Fruit fly (Drosophila melanogaster) whole organism, embryonic: ENCODE measurements around the gene CG14507.

Experiments used
- Asciz ChIP-seq: fragments of 200-800 bp; sonication (Bioruptor generic); optimal IDR thresholded peaks from 2 replicates; lab custom pipeline; 2017; ENCODE audit warnings: missing biosample characterization, mild to moderate bottlenecking, missing genetic modification characterization, missing genetic modification reagents
- Awh ChIP-seq: fragments of 200-800 bp; sonication (Bioruptor generic); IDR thresholded peaks from 2 replicates; pipeline ENCODE4, ENCODE4 v1.3.6; 2022; ENCODE audit warnings: missing biosample characterization, missing genetic modification characterization
- B-H1 ChIP-seq: fragments of 200-800 bp; sonication (Bioruptor generic); IDR thresholded peaks from 3 replicates; pipeline ENCODE4 v1.3.6; 2022; ENCODE audit warnings: missing biosample characterization, missing genetic modification characterization
- Blimp-1 ChIP-seq: fragments of 200-800 bp; sonication (Bioruptor generic); optimal IDR thresholded peaks from 3 replicates; lab custom pipeline; 2018; ENCODE audit warnings: missing biosample characterization, missing genetic modification characterization, mild to moderate bottlenecking, moderate library complexity, missing genetic modification reagents
- CG12659 ChIP-seq: fragments of 200-800 bp; sonication (Bioruptor generic); optimal IDR thresholded peaks from 3 replicates; lab custom pipeline; 2017; ENCODE audit warnings: mild to moderate bottlenecking, missing biosample characterization, missing genetic modification reagents, missing genetic modification characterization
- CG12744 ChIP-seq: fragments of 200-800 bp; sonication (Bioruptor generic); optimal IDR thresholded peaks from 2 replicates; lab custom pipeline; 2016; ENCODE audit warnings: missing biosample characterization, missing genetic modification characterization
- CG14710 ChIP-seq: fragments of 200-800 bp; sonication (Bioruptor generic); optimal IDR thresholded peaks from 3 replicates; lab custom pipeline; 2019; ENCODE audit warnings: missing biosample characterization, mild to moderate bottlenecking, missing genetic modification characterization, moderate library complexity
- CG14860 ChIP-seq: fragments of 200-800 bp; sonication (Bioruptor generic); IDR thresholded peaks from 3 replicates; pipeline ENCODE4 v1.3.6; 2022; ENCODE audit warnings: missing biosample characterization, missing genetic modification characterization; ENCODE audit not compliant: partially characterized antibody
- CG16779 ChIP-seq: fragments of 200-800 bp; sonication (Bioruptor generic); IDR thresholded peaks from 2 replicates; pipeline ENCODE4 v1.3.6; 2022; ENCODE audit warnings: missing biosample characterization, missing genetic modification characterization
- CG30403 ChIP-seq: fragments of 200-800 bp; sonication (Bioruptor generic); optimal IDR thresholded peaks from 3 replicates; lab custom pipeline; 2016; ENCODE audit warnings: missing biosample characterization, missing genetic modification characterization
- CG32767 ChIP-seq: fragments of 200-800 bp; sonication (Bioruptor generic); IDR thresholded peaks from 2 replicates; pipeline ENCODE4 v1.3.6; 2022; ENCODE audit warnings: missing biosample characterization, missing genetic modification characterization
- CG3838 ChIP-seq: fragments of 200-800 bp; sonication (Bioruptor generic); optimal IDR thresholded peaks from 3 replicates; lab custom pipeline; 2016; ENCODE audit warnings: missing biosample characterization, missing genetic modification characterization
- CG3847 ChIP-seq: fragments of 200-800 bp; sonication (Bioruptor generic); IDR thresholded peaks from 2 replicates; pipeline ENCODE4 v1.3.6; 2022; ENCODE audit warnings: missing biosample characterization, missing genetic modification characterization
- CG4360 ChIP-seq: fragments of 200-800 bp; sonication (Bioruptor generic); IDR thresholded peaks from 2 replicates; pipeline ENCODE4 v1.3.6; 2022; ENCODE audit warnings: missing biosample characterization, missing genetic modification characterization
- CG4404 ChIP-seq: fragments of 200-800 bp; sonication (Bioruptor generic); IDR thresholded peaks from 2 replicates; pipeline ENCODE4 v1.3.6; 2022; ENCODE audit warnings: missing biosample characterization, missing genetic modification characterization
- CG6765 ChIP-seq: fragments of 200-800 bp; sonication (Bioruptor generic); optimal IDR thresholded peaks from 3 replicates; lab custom pipeline; 2017; ENCODE audit warnings: missing biosample characterization, mild to moderate bottlenecking, missing genetic modification characterization
- CG7372 ChIP-seq: fragments of 200-800 bp; sonication (Bioruptor generic); IDR thresholded peaks from 2 replicates; pipeline ENCODE4 v1.3.6; 2022; ENCODE audit warnings: missing biosample characterization, missing genetic modification characterization
- CG8944 ChIP-seq: fragments of 200-800 bp; sonication (Bioruptor generic); optimal IDR thresholded peaks from 3 replicates; lab custom pipeline; 2016; ENCODE audit warnings: missing biosample characterization, missing genetic modification characterization
- CG9215 ChIP-seq: fragments of 200-800 bp; sonication (Bioruptor generic); IDR thresholded peaks from 2 replicates; pipeline ENCODE4 v1.3.6; 2022; ENCODE audit warnings: missing biosample characterization, missing genetic modification characterization
- CTCF ChIP-seq: fragments of 200-800 bp; sonication (Bioruptor generic); optimal IDR thresholded peaks from 2 replicates; lab custom pipeline; 2017; ENCODE audit warnings: missing biosample characterization, mild to moderate bottlenecking, missing genetic modification characterization, moderate library complexity
- Dfd ChIP-seq, 2 experiments: fragments of >200 bp; optimal IDR thresholded peaks; 2 replicates each; lab custom pipeline; 2017; ENCODE audit warnings: missing biosample characterization in 2 of 2, missing genetic modification characterization in 2 of 2
- Doc3 ChIP-seq: fragments of 200-800 bp; sonication (Bioruptor generic); IDR thresholded peaks from 3 replicates; pipeline ENCODE4 v1.3.6; 2022; ENCODE audit warnings: missing biosample characterization, missing genetic modification characterization; ENCODE audit not compliant: partially characterized antibody
- Elba2 ChIP-seq: fragments of 200-800 bp; sonication (Bioruptor generic); optimal IDR thresholded peaks from 3 replicates; lab custom pipeline; 2016; ENCODE audit warnings: missing biosample characterization, missing genetic modification characterization
- Hsf ChIP-seq: fragments of 200-800 bp; sonication (Bioruptor generic); optimal IDR thresholded peaks from 3 replicates; lab custom pipeline; 2016; ENCODE audit warnings: missing biosample characterization, missing genetic modification characterization
- Kr ChIP-seq: fragments of 200-800 bp; sonication (Bioruptor generic); optimal IDR thresholded peaks from 2 replicates; lab custom pipeline; 2017; ENCODE audit warnings: missing biosample characterization, mild to moderate bottlenecking, missing genetic modification characterization
- Lim3 ChIP-seq: fragments of 200-800 bp; sonication (Bioruptor generic); IDR thresholded peaks from 2 replicates; pipeline ENCODE4 v1.3.6; 2022; ENCODE audit warnings: missing biosample characterization, missing genetic modification characterization
- MESR4 ChIP-seq: fragments of 200-800 bp; sonication (Bioruptor generic); optimal IDR thresholded peaks from 2 replicates; lab custom pipeline; 2018; ENCODE audit warnings: missing biosample characterization, mild to moderate bottlenecking, missing genetic modification characterization, moderate library complexity
- Sry-δ ChIP-seq: fragments of 200-800 bp; sonication (Bioruptor generic); optimal IDR thresholded peaks from 2 replicates; lab custom pipeline; 2016; ENCODE audit warnings: missing biosample characterization, missing genetic modification characterization
- TFAM ChIP-seq: fragments of 200-800 bp; sonication (Bioruptor generic); optimal IDR thresholded peaks from 2 replicates; lab custom pipeline; 2017; ENCODE audit warnings: missing biosample characterization, missing genetic modification characterization, inconsistent platforms
- Xbp1 ChIP-seq: fragments of 200-800 bp; sonication (Bioruptor generic); optimal IDR thresholded peaks from 3 replicates; lab custom pipeline; 2016; ENCODE audit warnings: missing biosample characterization, mild to moderate bottlenecking, missing genetic modification characterization
- al ChIP-seq: fragments of 200-800 bp; sonication (Bioruptor generic); IDR thresholded peaks from 2 replicates; pipeline ENCODE4 v1.3.6; 2022; ENCODE audit warnings: missing biosample characterization, missing genetic modification characterization
- aop ChIP-seq: fragments of 200-800 bp; sonication (Bioruptor generic); IDR thresholded peaks from 2 replicates; pipeline ENCODE4 v1.3.6; 2022; ENCODE audit warnings: missing biosample characterization, missing genetic modification characterization
- ci ChIP-seq: fragments of 200-800 bp; sonication (Bioruptor generic); IDR thresholded peaks from 3 replicates; pipeline ENCODE4 v1.3.6; 2022; ENCODE audit warnings: missing biosample characterization, missing genetic modification characterization
- dan ChIP-seq: fragments of 200-800 bp; sonication (Bioruptor generic); IDR thresholded peaks from 2 replicates; pipeline ENCODE4 v1.3.6; 2022; ENCODE audit warnings: missing biosample characterization, missing genetic modification characterization
- en ChIP-seq: fragments of 200-800 bp; sonication (Bioruptor generic); optimal IDR thresholded peaks from 2 replicates; lab custom pipeline; 2016; ENCODE audit warnings: missing biosample characterization, missing genetic modification characterization
- fd64A ChIP-seq: fragments of 200-800 bp; sonication (Bioruptor generic); optimal IDR thresholded peaks from 3 replicates; lab custom pipeline; 2018; ENCODE audit warnings: missing biosample characterization, mild to moderate bottlenecking, missing genetic modification characterization
- gt ChIP-seq: fragments of 200-800 bp; sonication (Bioruptor generic); IDR thresholded peaks from 2 replicates; pipeline ENCODE4 v1.3.6; 2022; ENCODE audit warnings: missing biosample characterization, missing genetic modification characterization
- hbn ChIP-seq: fragments of 200-800 bp; sonication (Bioruptor generic); IDR thresholded peaks from 2 replicates; pipeline ENCODE4 v1.3.6; 2022; ENCODE audit warnings: missing biosample characterization, missing genetic modification characterization; ENCODE audit not compliant: partially characterized antibody
- lola ChIP-seq, 3 experiments: fragments of >200 bp in 2 of 3; fragments of 200-800 bp in 1 of 3; sonication (Bioruptor generic) in 1 of 3; optimal IDR thresholded peaks; 2 replicates each; lab custom pipeline; 2017 to 2019; ENCODE audit warnings: missing biosample characterization in 3 of 3, missing genetic modification characterization in 3 of 3, mild to moderate bottlenecking in 1 of 3, moderate library complexity in 1 of 3
- otp ChIP-seq: fragments of 200-800 bp; sonication (Bioruptor generic); IDR thresholded peaks from 3 replicates; pipeline ENCODE4, ENCODE4 v1.3.6; 2022; ENCODE audit warnings: missing biosample characterization, missing genetic modification characterization
- pfk ChIP-seq: fragments of 200-800 bp; sonication (Bioruptor generic); optimal IDR thresholded peaks from 2 replicates; lab custom pipeline; 2018; ENCODE audit warnings: missing biosample characterization, mild to moderate bottlenecking, missing genetic modification characterization, moderate library complexity
- pho ChIP-seq: fragments of 200-800 bp; sonication (Bioruptor generic); optimal IDR thresholded peaks from 2 replicates; lab custom pipeline; 2016; ENCODE audit warnings: missing biosample characterization, missing genetic modification characterization
- prd ChIP-seq, 3 experiments: fragments of >200 bp in 2 of 3; fragments of 200-800 bp in 1 of 3; sonication (Bioruptor generic) in 1 of 3; optimal IDR thresholded peaks in 2 of 3; IDR thresholded peaks in 1 of 3; 2 replicates in 2 of 3; 3 replicates in 1 of 3; pipeline versions ENCODE4 v1.3.6 to Lab custom; 2017 to 2022; ENCODE audit warnings: missing biosample characterization in 1 of 3, missing genetic modification characterization in 1 of 3
- pros ChIP-seq: fragments of 200-800 bp; sonication (Bioruptor generic); optimal IDR thresholded peaks from 3 replicates; lab custom pipeline; 2019; ENCODE audit warnings: missing biosample characterization, mild to moderate bottlenecking, missing genetic modification characterization, moderate library complexity
- run ChIP-seq: fragments of 200-800 bp; sonication (Bioruptor generic); optimal IDR thresholded peaks from 3 replicates; lab custom pipeline; 2018; ENCODE audit warnings: missing biosample characterization, mild to moderate bottlenecking, missing genetic modification characterization
- scrt ChIP-seq: fragments of 200-800 bp; sonication (Bioruptor generic); optimal IDR thresholded peaks from 2 replicates; lab custom pipeline; 2018; ENCODE audit warnings: missing biosample characterization, mild to moderate bottlenecking, missing genetic modification characterization, moderate library complexity
- shn ChIP-seq: fragments of 200-800 bp; sonication (Bioruptor generic); optimal IDR thresholded peaks from 3 replicates; lab custom pipeline; 2016; ENCODE audit warnings: missing biosample characterization, missing genetic modification characterization
- sima ChIP-seq: fragments of 200-800 bp; sonication (Bioruptor generic); optimal IDR thresholded peaks from 2 replicates; lab custom pipeline; 2016; ENCODE audit warnings: missing biosample characterization, missing genetic modification characterization
- tio ChIP-seq: fragments of 200-800 bp; sonication (Bioruptor generic); optimal IDR thresholded peaks from 2 replicates; lab custom pipeline; 2017; ENCODE audit warnings: missing biosample characterization, missing genetic modification characterization, inconsistent platforms
- tll ChIP-seq, 2 experiments: fragments of 200-800 bp in 1 of 2; fragments of >200 bp in 1 of 2; sonication (Bioruptor generic) in 1 of 2; optimal IDR thresholded peaks; 2 replicates each; lab custom pipeline; 2017 to 2019; ENCODE audit warnings: missing biosample characterization in 2 of 2, missing genetic modification characterization in 2 of 2, mild to moderate bottlenecking in 1 of 2, moderate library complexity in 1 of 2
- zen2 ChIP-seq: fragments of 200-800 bp; sonication (Bioruptor generic); IDR thresholded peaks from 3 replicates; pipeline ENCODE4 v1.3.6; 2022; ENCODE audit warnings: missing biosample characterization, missing genetic modification characterization; ENCODE audit not compliant: partially characterized antibody

Gene CG14507

DNA sequence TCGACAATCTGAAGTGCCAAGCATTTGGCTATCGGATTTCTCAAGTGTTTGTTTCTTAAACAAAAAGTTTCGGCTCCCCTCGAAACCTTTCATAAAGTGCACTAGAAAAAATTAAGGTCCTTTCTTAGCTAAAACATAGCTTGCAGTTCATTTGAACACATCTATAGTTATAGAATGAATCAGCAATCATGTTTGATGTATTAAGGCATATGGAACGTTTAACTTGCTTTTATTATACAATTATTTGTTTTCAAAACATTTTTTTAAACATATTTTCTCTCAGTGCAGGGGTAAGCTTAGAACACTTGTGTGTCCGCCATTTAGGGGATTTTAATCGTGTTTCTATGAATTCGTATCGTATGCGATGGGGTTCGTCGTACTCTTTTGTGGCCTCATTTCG lies 47.1 kb upstream of the CG14507 start (continued):
- TF ChIP-seq run (tag; lab: Kevin White, UChicago) (no peak), Lim3 (GFP tag; lab: Robert Waterston, UW) (no peak), en (GFP tag; lab: Kevin White, UChicago) (no peak), fd64A (GFP tag; lab: Kevin White, UChicago) (peak; percentile 17), CG12659 (GFP tag; lab: Kevin White, UChicago) (peak; percentile 36), al (GFP tag; lab: Robert Waterston, UW) (no peak), CG14860 (GFP tag; lab: Robert Waterston, UW) (no peak), Sry-δ (GFP tag; lab: Kevin White, UChicago) (peak; percentile 4), hbn (GFP tag; lab: Robert Waterston, UW) (no peak), CG7372 (GFP tag; lab: Robert Waterston, UW) (no peak), Blimp-1 (GFP tag; lab: Kevin White, UChicago) (peak; percentile 83), otp (GFP tag; lab: Robert Waterston, UW) (peak; percentile 68; the same call in 1 of the 3 replicates), CG3847 (GFP tag; lab: Robert Waterston, UW) (no peak), Hsf (GFP tag; lab: Kevin White, UChicago) (peak; percentile 59), pho (GFP tag; lab: Kevin White, UChicago) (peak; percentile 15), dan (no peak), CG9215 (no peak), Xbp1 (GFP tag; lab: Kevin White, UChicago) (peak; percentile 66), CG6765 (GFP tag; lab: Kevin White, UChicago) (no peak), CG14710 (tag; lab: Kevin White, UChicago) (peak; percentile 83), MESR4 (GFP tag; lab: Kevin White, UChicago) (no peak), CG4404 (GFP tag; lab: Robert Waterston, UW) (peak; percentile 44; the same call in 1 of the 2 replicates), tio (peak; percentile 54), scrt (GFP tag; lab: Kevin White, UChicago) (peak; percentile 33), pros (GFP tag; lab: Kevin White, UChicago) (no peak), CTCF (GFP tag; lab: Kevin White, UChicago) (no peak), tll (GFP tag; optimal IDR thresholded peaks at IDR 0.05; lab: Kevin White, UChicago) (no peak), sima (GFP tag; lab: Kevin White, UChicago) (no peak), CG32767 (GFP tag; lab: Robert Waterston, UW) (no peak), aop (GFP tag; lab: Robert Waterston, UW) (no peak), CG30403 (GFP tag; lab: Kevin White, UChicago) (peak; percentile 57), CG8944 (GFP tag; lab: Kevin White, UChicago) (peak; percentile 23), gt (0 out of 2 replicates have a peak, but pooled peaks have one; percentile 14), Awh (GFP tag; lab: Robert Waterston, UW) (no peak), zen2 (GFP tag; lab: Robert Waterston, UW) (no peak), CG16779 (GFP tag; lab: Robert Waterston, UW) (no peak), CG12744 (GFP tag; lab: Kevin White, UChicago) (peak; percentile 13), Asciz (GFP tag; lab: Kevin White, UChicago) (peak; percentile 45), CG4360 (GFP tag; lab: Robert Waterston, UW) (no peak), B-H1 (GFP tag; lab: Robert Waterston, UW) (0 out of 3 replicates have a peak, but pooled peaks have one; percentile 31), prd (optimal IDR thresholded peaks at IDR 0.05; lab: Kevin White, UChicago) (no peak), prd (GFP tag; IDR thresholded peaks at IDR 0.05; lab: Robert Waterston, UW) (peak; percentile 74), Elba2 (no peak), Kr (GFP tag; lab: Kevin White, UChicago) (no peak), shn (GFP tag; lab: Kevin White, UChicago) (peak; percentile 20), pfk (no peak), ci (GFP tag; lab: Robert Waterston, UW) (peak; percentile 83), Dfd (GFP tag; optimal IDR thresholded peaks at IDR 0.05; lab: Kevin White, UChicago) (no peak), TFAM (GFP tag; lab: Kevin White, UChicago) (no peak), lola (GFP tag; optimal IDR thresholded peaks at IDR 0.05; lab: Kevin White, UChicago) (peak in 1 of 3 experiments; percentile 86), Doc3 (no peak), CG3838 (peak; percentile 28)
